Fruit fly (Drosophila melanogaster) whole organism, wandering third instar larva: ENCODE data around the gene CG5062.

ENCODE experiments used
- Abd-B ChIP-seq: fragments of >200 bp; optimal IDR thresholded peaks from 2 replicates; lab custom pipeline; 2017; ENCODE audit warnings: missing biosample characterization, missing genetic modification characterization
- CG9705 ChIP-seq: fragments of 200-800 bp; sonication (Bioruptor generic); optimal IDR thresholded peaks from 2 replicates; lab custom pipeline; 2018; ENCODE audit warnings: missing biosample characterization, mild to moderate bottlenecking, missing genetic modification characterization
- OdsH ChIP-seq: fragments of 200-800 bp; sonication (Bioruptor generic); optimal IDR thresholded peaks from 2 replicates; lab custom pipeline; 2016; ENCODE audit warnings: missing biosample characterization, mild to moderate bottlenecking, missing genetic modification characterization
- foxo ChIP-seq, 2 experiments: fragments of 200-800 bp; sonication (Bioruptor generic); optimal IDR thresholded peaks; 2 replicates in 1 of 2; 3 replicates in 1 of 2; lab custom pipeline; 2016 to 2017; ENCODE audit warnings: missing biosample characterization in 2 of 2, missing genetic modification characterization in 2 of 2
- fru ChIP-seq: fragments of 200-800 bp; sonication (Bioruptor generic); optimal IDR thresholded peaks from 3 replicates; lab custom pipeline; 2016; ENCODE audit warnings: missing biosample characterization, mild to moderate bottlenecking, missing genetic modification characterization
- lola ChIP-seq: fragments of >200 bp; optimal IDR thresholded peaks from 2 replicates; lab custom pipeline; 2017; ENCODE audit warnings: missing biosample characterization, missing genetic modification characterization
- psq ChIP-seq: fragments of 200-800 bp; sonication (Bioruptor generic); optimal IDR thresholded peaks from 3 replicates; lab custom pipeline; 2017; ENCODE audit warnings: missing biosample characterization, mild to moderate bottlenecking, missing genetic modification characterization, moderate library complexity
- usp ChIP-seq: fragments of >200 bp; optimal IDR thresholded peaks from 2 replicates; lab custom pipeline; 2017; ENCODE audit warnings: missing biosample characterization, missing genetic modification characterization

DNA sequence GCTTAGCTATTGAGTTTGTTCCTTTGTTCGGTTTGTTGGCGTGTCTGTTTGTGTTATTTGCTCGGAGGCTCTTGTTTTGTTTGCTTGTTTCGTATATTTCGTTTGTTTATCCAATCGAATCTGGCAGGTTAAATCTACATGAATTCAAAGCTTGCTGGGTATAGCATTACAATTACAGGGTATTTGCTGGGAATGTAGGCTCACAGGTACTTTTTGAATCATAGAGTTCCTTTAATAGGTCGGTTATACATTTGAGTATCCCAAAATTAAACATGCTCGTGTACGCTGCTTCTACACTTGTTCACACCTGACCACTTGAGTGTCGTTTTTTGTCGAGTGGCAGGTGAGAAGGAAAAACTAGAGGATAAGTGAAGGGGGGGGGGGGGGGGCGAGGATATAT is at the start of gene CG5062:
- TF ChIP-seq OdsH (GFP tag; lab: Kevin White, UChicago) (no peak), fru (GFP tag; lab: Kevin White, UChicago) (no peak), lola (no peak), usp (GFP tag; lab: Kevin White, UChicago) (no peak), Abd-B (no peak), CG9705 (GFP tag; lab: Kevin White, UChicago) (no peak), psq (GFP tag; lab: Kevin White, UChicago) (no peak), foxo (GFP tag; optimal IDR thresholded peaks at IDR 0.05; lab: Kevin White, UChicago) (no peak)
